Fruit fly (Drosophila melanogaster) whole organism, embryonic: ENCODE measurements around the gene heph.
A peak's percentile ranks its signal among the peaks of the same experiment; 100 is the strongest.

ENCODE experiments used
- Atf6 ChIP-seq: fragments of 200-800 bp; sonication (Bioruptor generic); IDR thresholded peaks from 2 replicates; pipeline ENCODE4 v1.3.6; 2022; ENCODE audit warnings: missing biosample characterization, missing genetic modification characterization
- Awh ChIP-seq: fragments of 200-800 bp; sonication (Bioruptor generic); IDR thresholded peaks from 2 replicates; pipeline ENCODE4, ENCODE4 v1.3.6; 2022; ENCODE audit warnings: missing biosample characterization, missing genetic modification characterization
- Bdp1 ChIP-seq: fragments of 200-800 bp; sonication (Bioruptor generic); optimal IDR thresholded peaks from 3 replicates; lab custom pipeline; 2016; ENCODE audit warnings: missing biosample characterization, missing genetic modification characterization
- CG1024 ChIP-seq: fragments of 200-800 bp; sonication (Bioruptor generic); IDR thresholded peaks from 2 replicates; pipeline ENCODE4 v1.3.6; 2022; ENCODE audit warnings: missing biosample characterization, missing genetic modification characterization
- CG10267 ChIP-seq: fragments of 200-800 bp; sonication (Bioruptor generic); optimal IDR thresholded peaks from 2 replicates; lab custom pipeline; 2018; ENCODE audit warnings: missing biosample characterization, mild to moderate bottlenecking, missing genetic modification characterization, moderate library complexity
- CG11247 ChIP-seq: fragments of 200-800 bp; sonication (Bioruptor generic); IDR thresholded peaks from 2 replicates; pipeline ENCODE4 v1.3.6; 2022; ENCODE audit warnings: missing biosample characterization, missing genetic modification characterization
- CG11560 ChIP-seq: fragments of 200-800 bp; sonication (Bioruptor generic); IDR thresholded peaks from 3 replicates; pipeline ENCODE4 v1.3.6; 2022; ENCODE audit warnings: missing biosample characterization, missing genetic modification characterization
- CG12236 ChIP-seq: fragments of 200-800 bp; sonication (Bioruptor generic); optimal IDR thresholded peaks from 2 replicates; lab custom pipeline; 2016; ENCODE audit warnings: missing biosample characterization, missing genetic modification characterization
- CG13894 ChIP-seq: fragments of 200-800 bp; sonication (Bioruptor generic); optimal IDR thresholded peaks from 3 replicates; lab custom pipeline; 2018; ENCODE audit warnings: missing biosample characterization, mild to moderate bottlenecking, missing genetic modification characterization, moderate library complexity
- CG14965 ChIP-seq: fragments of 200-800 bp; sonication (Bioruptor generic); optimal IDR thresholded peaks from 2 replicates; lab custom pipeline; 2016; ENCODE audit warnings: missing biosample characterization, missing genetic modification characterization, borderline replicate concordance
- CG15073 ChIP-seq: fragments of 200-800 bp; sonication (Bioruptor generic); optimal IDR thresholded peaks from 2 replicates; lab custom pipeline; 2016; ENCODE audit warnings: missing biosample characterization, missing genetic modification characterization
- CG15269 ChIP-seq: fragments of 200-800 bp; sonication (Bioruptor generic); optimal IDR thresholded peaks from 2 replicates; lab custom pipeline; 2018; ENCODE audit warnings: missing biosample characterization, mild to moderate bottlenecking, missing genetic modification characterization, moderate library complexity
- CG1602 ChIP-seq: fragments of 200-800 bp; sonication (Bioruptor generic); optimal IDR thresholded peaks from 3 replicates; lab custom pipeline; 2016; ENCODE audit warnings: missing biosample characterization, missing genetic modification characterization
- CG16815 ChIP-seq: fragments of 200-800 bp; sonication (Bioruptor generic); optimal IDR thresholded peaks from 3 replicates; lab custom pipeline; 2017; ENCODE audit warnings: missing biosample characterization, mild to moderate bottlenecking, missing genetic modification characterization
- CG2129 ChIP-seq: fragments of 200-800 bp; sonication (Bioruptor generic); IDR thresholded peaks from 2 replicates; pipeline ENCODE4 v1.3.6; 2022; ENCODE audit warnings: missing biosample characterization, missing genetic modification characterization; ENCODE audit not compliant: partially characterized antibody
- CG2202 ChIP-seq: fragments of 200-800 bp; sonication (Bioruptor generic); optimal IDR thresholded peaks from 2 replicates; lab custom pipeline; 2018; ENCODE audit warnings: missing biosample characterization, mild to moderate bottlenecking, missing genetic modification characterization
- CG33557 ChIP-seq: fragments of 200-800 bp; sonication (Bioruptor generic); optimal IDR thresholded peaks from 2 replicates; lab custom pipeline; 2019; ENCODE audit warnings: missing biosample characterization, mild to moderate bottlenecking, missing genetic modification characterization, moderate library complexity
- CG6254 ChIP-seq: fragments of 200-800 bp; sonication (Bioruptor generic); optimal IDR thresholded peaks from 3 replicates; lab custom pipeline; 2017; ENCODE audit warnings: mild to moderate bottlenecking, missing biosample characterization, missing genetic modification reagents, missing genetic modification characterization
- CG7271 ChIP-seq: fragments of 200-800 bp; sonication (Bioruptor generic); optimal IDR thresholded peaks from 2 replicates; lab custom pipeline; 2018; ENCODE audit warnings: missing biosample characterization, mild to moderate bottlenecking, missing genetic modification characterization, moderate library complexity
- CG7372 ChIP-seq: fragments of 200-800 bp; sonication (Bioruptor generic); IDR thresholded peaks from 2 replicates; pipeline ENCODE4 v1.3.6; 2022; ENCODE audit warnings: missing biosample characterization, missing genetic modification characterization
- CG7786 ChIP-seq: fragments of 200-800 bp; sonication (Bioruptor generic); optimal IDR thresholded peaks from 2 replicates; lab custom pipeline; 2016; ENCODE audit warnings: missing biosample characterization, missing genetic modification characterization
- CG8359 ChIP-seq: fragments of 200-800 bp; sonication (Bioruptor generic); optimal IDR thresholded peaks from 2 replicates; lab custom pipeline; 2017; ENCODE audit warnings: missing biosample characterization, mild to moderate bottlenecking, missing genetic modification characterization, borderline replicate concordance
- CG9609 ChIP-seq: fragments of 200-800 bp; sonication (Bioruptor generic); optimal IDR thresholded peaks from 3 replicates; lab custom pipeline; 2016; ENCODE audit warnings: missing biosample characterization, missing genetic modification characterization
- CkIIα-i1 ChIP-seq: fragments of 200-800 bp; sonication (Bioruptor generic); IDR thresholded peaks from 2 replicates; pipeline ENCODE4 v1.3.6; 2022; ENCODE audit warnings: missing biosample characterization, missing genetic modification characterization
- Dll ChIP-seq: fragments of 200-800 bp; sonication (Bioruptor generic); IDR thresholded peaks from 4 replicates; pipeline ENCODE4 v1.3.6; 2022; ENCODE audit warnings: missing biosample characterization, missing genetic modification characterization; ENCODE audit not compliant: partially characterized antibody
- Fer1 ChIP-seq: fragments of 200-800 bp; sonication (Bioruptor generic); optimal IDR thresholded peaks from 2 replicates; lab custom pipeline; 2017; ENCODE audit warnings: missing biosample characterization, mild to moderate bottlenecking, missing genetic modification characterization
- H2.0 ChIP-seq: fragments of 200-800 bp; sonication (Bioruptor generic); IDR thresholded peaks from 2 replicates; pipeline ENCODE4 v1.3.6; 2022; ENCODE audit warnings: missing biosample characterization, missing genetic modification characterization
- HmgD ChIP-seq: fragments of 200-800 bp; sonication (Bioruptor generic); optimal IDR thresholded peaks from 3 replicates; lab custom pipeline; 2016; ENCODE audit warnings: missing biosample characterization, missing genetic modification characterization
- Mrtf ChIP-seq: fragments of 200-800 bp; sonication (Bioruptor generic); IDR thresholded peaks from 3 replicates; pipeline ENCODE4 v1.3.6; 2022; ENCODE audit warnings: missing biosample characterization, missing genetic modification characterization
- Rfx ChIP-seq: fragments of 200-800 bp; sonication (Bioruptor generic); IDR thresholded peaks from 2 replicates; pipeline ENCODE4 v1.3.6; 2022; ENCODE audit warnings: missing biosample characterization, missing genetic modification characterization
- Tbp ChIP-seq: fragments of >200 bp; optimal IDR thresholded peaks from 2 replicates; lab custom pipeline; 2018; ENCODE audit warnings: missing biosample characterization, missing genetic modification characterization
- Xbp1 ChIP-seq: fragments of 200-800 bp; sonication (Bioruptor generic); optimal IDR thresholded peaks from 3 replicates; lab custom pipeline; 2016; ENCODE audit warnings: missing biosample characterization, mild to moderate bottlenecking, missing genetic modification characterization
- ase ChIP-seq: fragments of 200-800 bp; sonication (Bioruptor generic); IDR thresholded peaks from 3 replicates; pipeline ENCODE4 v1.3.6; 2022; ENCODE audit warnings: missing biosample characterization, missing genetic modification characterization
- bcd ChIP-seq: fragments of 200-800 bp; sonication (Bioruptor generic); optimal IDR thresholded peaks from 2 replicates; lab custom pipeline; 2017; ENCODE audit warnings: missing biosample characterization, mild to moderate bottlenecking, missing genetic modification characterization
- bowl ChIP-seq: fragments of 200-800 bp; sonication (Bioruptor generic); IDR thresholded peaks from 2 replicates; pipeline ENCODE4 v1.3.6; 2022; ENCODE audit warnings: missing biosample characterization, missing genetic modification characterization
- corto ChIP-seq: fragments of 200-800 bp; sonication (Bioruptor generic); optimal IDR thresholded peaks from 2 replicates; lab custom pipeline; 2016; ENCODE audit warnings: missing biosample characterization, mild to moderate bottlenecking, missing genetic modification characterization, moderate library complexity
- dimm ChIP-seq: fragments of 200-800 bp; sonication (Bioruptor generic); IDR thresholded peaks from 2 replicates; pipeline ENCODE4 v1.3.6; 2022; ENCODE audit warnings: missing biosample characterization, missing genetic modification characterization
- ems ChIP-seq: fragments of 200-800 bp; sonication (Bioruptor generic); optimal IDR thresholded peaks from 3 replicates; lab custom pipeline; 2016; ENCODE audit warnings: missing biosample characterization, missing genetic modification characterization
- en ChIP-seq: fragments of 200-800 bp; sonication (Bioruptor generic); optimal IDR thresholded peaks from 2 replicates; lab custom pipeline; 2016; ENCODE audit warnings: missing biosample characterization, missing genetic modification characterization
- eve ChIP-seq, 2 experiments: fragments of >200 bp; optimal IDR thresholded peaks; 2 replicates each; lab custom pipeline; 2017; ENCODE audit warnings: missing biosample characterization in 2 of 2, missing genetic modification characterization in 2 of 2
- gem ChIP-seq: fragments of 200-800 bp; sonication (Bioruptor generic); optimal IDR thresholded peaks from 2 replicates; lab custom pipeline; 2019; ENCODE audit warnings: missing biosample characterization, mild to moderate bottlenecking, missing genetic modification characterization, moderate library complexity
- jigr1 ChIP-seq: fragments of 200-800 bp; sonication (Bioruptor generic); IDR thresholded peaks from 3 replicates; pipeline ENCODE4 v1.3.6; 2022; ENCODE audit warnings: missing biosample characterization, missing genetic modification characterization
- lbe ChIP-seq: fragments of 200-800 bp; sonication (Bioruptor generic); optimal IDR thresholded peaks from 2 replicates; lab custom pipeline; 2016; ENCODE audit warnings: missing biosample characterization, mild to moderate bottlenecking, missing genetic modification characterization
- lmd ChIP-seq: fragments of 200-800 bp; sonication (Bioruptor generic); IDR thresholded peaks from 2 replicates; pipeline ENCODE4 v1.3.6; 2022; ENCODE audit warnings: missing biosample characterization, missing genetic modification characterization
- nerfin-1 ChIP-seq: fragments of 200-800 bp; sonication (Bioruptor generic); optimal IDR thresholded peaks from 3 replicates; lab custom pipeline; 2019; ENCODE audit warnings: missing biosample characterization, mild to moderate bottlenecking, missing genetic modification characterization, moderate library complexity
- ro ChIP-seq: fragments of 200-800 bp; sonication (Bioruptor generic); IDR thresholded peaks from 2 replicates; pipeline ENCODE4 v1.3.6; 2022; ENCODE audit warnings: missing biosample characterization, missing genetic modification characterization
- row ChIP-seq: fragments of 200-800 bp; sonication (Bioruptor generic); IDR thresholded peaks from 3 replicates; pipeline ENCODE4 v1.3.6; 2022; ENCODE audit warnings: missing biosample characterization, missing genetic modification characterization
- so ChIP-seq: fragments of 200-800 bp; sonication (Bioruptor generic); IDR thresholded peaks from 3 replicates; pipeline ENCODE4 v1.3.6; 2022; ENCODE audit warnings: missing biosample characterization, missing genetic modification characterization
- ssp ChIP-seq: fragments of 200-800 bp; sonication (Bioruptor generic); IDR thresholded peaks from 2 replicates; pipeline ENCODE4 v1.3.6; 2022; ENCODE audit warnings: missing biosample characterization, missing genetic modification characterization
- tx ChIP-seq: fragments of 200-800 bp; sonication (Bioruptor generic); optimal IDR thresholded peaks from 2 replicates; lab custom pipeline; 2016; ENCODE audit warnings: missing biosample characterization, missing genetic modification characterization
- zen ChIP-seq: fragments of 200-800 bp; sonication (Bioruptor generic); optimal IDR thresholded peaks from 3 replicates; lab custom pipeline; 2018; ENCODE audit warnings: missing biosample characterization, mild to moderate bottlenecking, missing genetic modification characterization, moderate library complexity
- zen2 ChIP-seq: fragments of 200-800 bp; sonication (Bioruptor generic); IDR thresholded peaks from 3 replicates; pipeline ENCODE4 v1.3.6; 2022; ENCODE audit warnings: missing biosample characterization, missing genetic modification characterization; ENCODE audit not compliant: partially characterized antibody

heph gene

dm6 chr3R:31985603-31986002, 29.7 kb downstream of the heph start:
- 0 out of 2 replicates have a peak, but pooled peaks have one; percentile 39 for TF ChIP-seq CG11247 (GFP tag; lab: Robert Waterston, UW)
- TF ChIP-seq lbe (GFP tag; lab: Kevin White, UChicago): no peak
- TF ChIP-seq ems (GFP tag; lab: Kevin White, UChicago): no peak
- TF ChIP-seq CG33557 (GFP tag; lab: Kevin White, UChicago): no peak
- no peak for TF ChIP-seq Bdp1 (GFP tag; lab: Kevin White, UChicago)
- no peak for TF ChIP-seq ssp
- TF ChIP-seq Atf6: no peak
- no peak for TF ChIP-seq en
- TF ChIP-seq Rfx: peak; percentile 44; the same call in 1 of the 2 replicates
- no peak for TF ChIP-seq dimm
- no peak for TF ChIP-seq CG12236 (GFP tag; lab: Kevin White, UChicago)
- TF ChIP-seq CkIIα-i1: no peak
- no peak for TF ChIP-seq eve (GFP tag; optimal IDR thresholded peaks at IDR 0.05; lab: Kevin White, UChicago)
- no peak for TF ChIP-seq CG2202 (tag; lab: Kevin White, UChicago)
- no peak for TF ChIP-seq H2.0 (GFP tag; lab: Robert Waterston, UW)
- no peak for TF ChIP-seq CG15073
- TF ChIP-seq CG9609: no peak
- no peak for TF ChIP-seq so (GFP tag; lab: Robert Waterston, UW)
- no peak for TF ChIP-seq ro (GFP tag; lab: Robert Waterston, UW)
- TF ChIP-seq CG8359: no peak
- no peak for TF ChIP-seq Mrtf (GFP tag; lab: Robert Waterston, UW)
- TF ChIP-seq row (GFP tag; lab: Robert Waterston, UW): peak; percentile 59
- TF ChIP-seq CG13894 (tag; lab: Kevin White, UChicago): peak; percentile 29
- TF ChIP-seq jigr1 (GFP tag; lab: Robert Waterston, UW): no peak
- TF ChIP-seq nerfin-1 (tag; lab: Kevin White, UChicago): no peak
- peak; percentile 88 for TF ChIP-seq Dll (GFP tag; lab: Robert Waterston, UW)
- TF ChIP-seq CG2129 (GFP tag; lab: Robert Waterston, UW): peak; percentile 80
- peak; percentile 83 for TF ChIP-seq HmgD (GFP tag; lab: Kevin White, UChicago)
- no peak for TF ChIP-seq bowl (GFP tag; lab: Robert Waterston, UW)
- no peak for TF ChIP-seq CG1024 (GFP tag; lab: Robert Waterston, UW)
- peak; percentile 14 for TF ChIP-seq CG7786 (GFP tag; lab: Kevin White, UChicago)
- no peak for TF ChIP-seq corto (GFP tag; lab: Kevin White, UChicago)
- TF ChIP-seq Xbp1: peak; percentile 10
- TF ChIP-seq Fer1 (GFP tag; lab: Kevin White, UChicago): no peak
- TF ChIP-seq lmd: no peak
- TF ChIP-seq bcd (GFP tag; lab: Kevin White, UChicago): no peak
- TF ChIP-seq ase (GFP tag; lab: Robert Waterston, UW): no peak
- TF ChIP-seq Awh (GFP tag; lab: Robert Waterston, UW): peak; percentile 24; the same call in 1 of the 2 replicates
- TF ChIP-seq CG1602: no peak
- TF ChIP-seq tx (GFP tag; lab: Kevin White, UChicago): no peak
- no peak for TF ChIP-seq Tbp (GFP tag; lab: Kevin White, UChicago)
- no peak for TF ChIP-seq zen
- TF ChIP-seq CG15269 (tag; lab: Kevin White, UChicago): no peak
- peak; percentile 94 for TF ChIP-seq zen2 (GFP tag; lab: Robert Waterston, UW)
- no peak for TF ChIP-seq CG6254 (GFP tag; lab: Kevin White, UChicago)
- TF ChIP-seq gem (tag; lab: Kevin White, UChicago): no peak
- TF ChIP-seq CG14965 (GFP tag; lab: Kevin White, UChicago): no peak
- TF ChIP-seq CG7271 (tag; lab: Kevin White, UChicago): no peak
- TF ChIP-seq CG11560: no peak
- TF ChIP-seq CG16815 (GFP tag; lab: Kevin White, UChicago): no peak
- no peak for TF ChIP-seq CG7372 (GFP tag; lab: Robert Waterston, UW)
- peak; percentile 20 for TF ChIP-seq CG10267 (tag; lab: Kevin White, UChicago)
